Fruit fly (Drosophila melanogaster) whole organism, embryonic: ENCODE measurements around the gene CG8176.
A peak's percentile ranks its signal among the peaks of the same experiment; 100 is the strongest.

Experiments used
- Aef1 ChIP-seq: fragments of 200-800 bp; sonication (Bioruptor generic); IDR thresholded peaks from 3 replicates; pipeline ENCODE4 v1.3.6; 2022; ENCODE audit warnings: missing biosample characterization, missing genetic modification characterization
- Asciz ChIP-seq: fragments of 200-800 bp; sonication (Bioruptor generic); optimal IDR thresholded peaks from 2 replicates; lab custom pipeline; 2017; ENCODE audit warnings: missing biosample characterization, mild to moderate bottlenecking, missing genetic modification characterization, missing genetic modification reagents
- Atf-2 ChIP-seq: fragments of 200-800 bp; sonication (Bioruptor generic); optimal IDR thresholded peaks from 2 replicates; lab custom pipeline; 2016; ENCODE audit warnings: missing biosample characterization, missing genetic modification characterization
- CG10543 ChIP-seq: fragments of 200-800 bp; sonication (Bioruptor generic); optimal IDR thresholded peaks from 3 replicates; lab custom pipeline; 2017; ENCODE audit warnings: missing biosample characterization, mild to moderate bottlenecking, missing genetic modification characterization, moderate library complexity
- CG11456 ChIP-seq: fragments of 200-800 bp; sonication (Bioruptor generic); IDR thresholded peaks from 3 replicates; pipeline ENCODE4 v1.3.6; 2022; ENCODE audit warnings: missing biosample characterization, missing genetic modification characterization
- CG12071 ChIP-seq: fragments of 200-800 bp; sonication (Bioruptor generic); optimal IDR thresholded peaks from 3 replicates; lab custom pipeline; 2018; ENCODE audit warnings: missing biosample characterization, mild to moderate bottlenecking, missing genetic modification characterization
- CG12391 ChIP-seq: fragments of 200-800 bp; sonication (Bioruptor generic); optimal IDR thresholded peaks from 3 replicates; lab custom pipeline; 2018; ENCODE audit warnings: missing biosample characterization, mild to moderate bottlenecking, missing genetic modification characterization, moderate library complexity
- CG12744 ChIP-seq: fragments of 200-800 bp; sonication (Bioruptor generic); optimal IDR thresholded peaks from 2 replicates; lab custom pipeline; 2016; ENCODE audit warnings: missing biosample characterization, missing genetic modification characterization
- CG12942 ChIP-seq: fragments of 200-800 bp; sonication (Bioruptor generic); optimal IDR thresholded peaks from 3 replicates; lab custom pipeline; 2016; ENCODE audit warnings: missing biosample characterization, missing genetic modification characterization
- CG14050 ChIP-seq: fragments of 200-800 bp; sonication (Bioruptor generic); IDR thresholded peaks from 3 replicates; pipeline ENCODE4 v1.3.6; 2022; ENCODE audit warnings: missing biosample characterization, missing genetic modification characterization
- CG15011 ChIP-seq: fragments of 200-800 bp; sonication (Bioruptor generic); optimal IDR thresholded peaks from 3 replicates; lab custom pipeline; 2018; ENCODE audit warnings: missing biosample characterization, mild to moderate bottlenecking, missing genetic modification characterization
- CG15514 ChIP-seq: fragments of 200-800 bp; sonication (Bioruptor generic); optimal IDR thresholded peaks from 3 replicates; lab custom pipeline; 2017; ENCODE audit warnings: missing biosample characterization, missing genetic modification characterization, mild to moderate bottlenecking, moderate library complexity, missing genetic modification reagents
- CG1603 ChIP-seq: fragments of 200-800 bp; sonication (Bioruptor generic); optimal IDR thresholded peaks from 2 replicates; lab custom pipeline; 2019; ENCODE audit warnings: missing biosample characterization, mild to moderate bottlenecking, missing genetic modification characterization, moderate library complexity
- CG17385 ChIP-seq: fragments of 200-800 bp; sonication (Bioruptor generic); optimal IDR thresholded peaks from 3 replicates; lab custom pipeline; 2018; ENCODE audit warnings: missing biosample characterization, mild to moderate bottlenecking, missing genetic modification characterization
- CG1792 ChIP-seq: fragments of 200-800 bp; sonication (Bioruptor generic); optimal IDR thresholded peaks from 2 replicates; lab custom pipeline; 2016; ENCODE audit warnings: missing biosample characterization, missing genetic modification characterization
- CG18599 ChIP-seq: fragments of 200-800 bp; sonication (Bioruptor generic); optimal IDR thresholded peaks from 3 replicates; lab custom pipeline; 2017; ENCODE audit warnings: missing biosample characterization, missing genetic modification characterization, mild to moderate bottlenecking, moderate library complexity, missing genetic modification reagents
- CG18619 ChIP-seq: fragments of 200-800 bp; sonication (Bioruptor generic); optimal IDR thresholded peaks from 3 replicates; lab custom pipeline; 2017; ENCODE audit warnings: missing biosample characterization, mild to moderate bottlenecking, missing genetic modification characterization
- CG2678 ChIP-seq: fragments of 200-800 bp; sonication (Bioruptor generic); optimal IDR thresholded peaks from 3 replicates; lab custom pipeline; 2019; ENCODE audit warnings: missing biosample characterization, mild to moderate bottlenecking, missing genetic modification characterization, moderate library complexity
- CG3163 ChIP-seq: fragments of 200-800 bp; sonication (Bioruptor generic); optimal IDR thresholded peaks from 3 replicates; lab custom pipeline; 2016; ENCODE audit warnings: missing biosample characterization, missing genetic modification characterization
- CG3407 ChIP-seq: fragments of 200-800 bp; sonication (Bioruptor generic); optimal IDR thresholded peaks from 2 replicates; lab custom pipeline; 2018; ENCODE audit warnings: missing biosample characterization, mild to moderate bottlenecking, missing genetic modification characterization
- CG3726 ChIP-seq: fragments of 200-800 bp; sonication (Bioruptor generic); IDR thresholded peaks from 3 replicates; pipeline ENCODE4, ENCODE4 v1.3.6; 2022; ENCODE audit warnings: missing biosample characterization, missing genetic modification characterization
- CG6272 ChIP-seq: fragments of 200-800 bp; sonication (Bioruptor generic); IDR thresholded peaks from 2 replicates; pipeline ENCODE4 v1.3.6; 2022; ENCODE audit warnings: missing biosample characterization, missing genetic modification characterization
- CG6683 ChIP-seq: fragments of 200-800 bp; sonication (Bioruptor generic); optimal IDR thresholded peaks from 2 replicates; lab custom pipeline; 2017; ENCODE audit warnings: missing biosample characterization, mild to moderate bottlenecking, missing genetic modification characterization, missing genetic modification reagents
- CG6854 ChIP-seq: fragments of 200-800 bp; sonication (Bioruptor generic); optimal IDR thresholded peaks from 3 replicates; lab custom pipeline; 2017; ENCODE audit warnings: missing biosample characterization, mild to moderate bottlenecking, missing genetic modification characterization
- CG8765 ChIP-seq: fragments of 200-800 bp; sonication (Bioruptor generic); IDR thresholded peaks from 2 replicates; pipeline ENCODE4 v1.3.6; 2022; ENCODE audit warnings: missing biosample characterization, missing genetic modification characterization
- Deaf1 ChIP-seq: fragments of 200-800 bp; optimal IDR thresholded peaks from 3 replicates; lab custom pipeline; 2019; ENCODE audit warnings: missing biosample characterization, mild to moderate bottlenecking, missing genetic modification characterization, moderate library complexity
- GATAe ChIP-seq: fragments of 200-800 bp; sonication (Bioruptor generic); conservative IDR thresholded peaks from 2 replicates; pipeline ENCODE4 v1.3.6; 2022; ENCODE audit warnings: missing biosample characterization, missing genetic modification characterization
- HLH54F ChIP-seq: fragments of 200-800 bp; sonication (Bioruptor generic); optimal IDR thresholded peaks from 3 replicates; lab custom pipeline; 2016; ENCODE audit warnings: missing biosample characterization, missing genetic modification characterization
- Optix ChIP-seq: fragments of 200-800 bp; sonication (Bioruptor generic); IDR thresholded peaks from 3 replicates; pipeline ENCODE4 v1.3.6; 2022; ENCODE audit warnings: missing biosample characterization, missing genetic modification characterization
- Scr ChIP-seq: fragments of 200-800 bp; sonication (Bioruptor generic); IDR thresholded peaks from 2 replicates; pipeline ENCODE4 v1.3.6; 2022; ENCODE audit warnings: missing biosample characterization, missing genetic modification characterization; ENCODE audit not compliant: partially characterized antibody
- Tbp ChIP-seq: fragments of >200 bp; optimal IDR thresholded peaks from 2 replicates; lab custom pipeline; 2018; ENCODE audit warnings: missing biosample characterization, missing genetic modification characterization
- Trl ChIP-seq, 3 experiments: fragments of >200 bp in 2 of 3; fragments of 200-800 bp in 1 of 3; sonication (Bioruptor generic) in 1 of 3; optimal IDR thresholded peaks; 2 replicates in 1 of 3; 3 replicates in 2 of 3; lab custom pipeline; 2016 to 2017; ENCODE audit warnings: missing biosample characterization in 1 of 3, missing genetic modification characterization in 1 of 3
- Xrp1 ChIP-seq: fragments of 200-800 bp; sonication (Bioruptor generic); IDR thresholded peaks from 2 replicates; pipeline ENCODE4 v1.3.6; 2022; ENCODE audit warnings: missing biosample characterization, missing genetic modification characterization
- YL-1 ChIP-seq: fragments of 200-800 bp; sonication (Bioruptor generic); optimal IDR thresholded peaks from 3 replicates; lab custom pipeline; 2017; ENCODE audit warnings: missing biosample characterization, mild to moderate bottlenecking, missing genetic modification characterization
- bab2 ChIP-seq: fragments of 200-800 bp; sonication (Bioruptor generic); optimal IDR thresholded peaks from 2 replicates; lab custom pipeline; 2016; ENCODE audit warnings: missing biosample characterization, missing genetic modification characterization
- cad ChIP-seq: fragments of >200 bp; optimal IDR thresholded peaks from 2 replicates; lab custom pipeline; 2017; ENCODE audit warnings: missing biosample characterization, missing genetic modification characterization
- cato ChIP-seq: fragments of 200-800 bp; sonication (Bioruptor generic); optimal IDR thresholded peaks from 2 replicates; lab custom pipeline; 2016; ENCODE audit warnings: missing biosample characterization, missing genetic modification characterization, borderline replicate concordance
- dmrt99B ChIP-seq: fragments of 200-800 bp; sonication (Bioruptor generic); optimal IDR thresholded peaks from 2 replicates; lab custom pipeline; 2018; ENCODE audit warnings: missing biosample characterization, mild to moderate bottlenecking, missing genetic modification characterization, moderate library complexity
- gsb-n ChIP-seq: fragments of 200-800 bp; sonication (Bioruptor generic); optimal IDR thresholded peaks from 3 replicates; lab custom pipeline; 2018; ENCODE audit warnings: missing biosample characterization, mild to moderate bottlenecking, missing genetic modification characterization
- h ChIP-seq: fragments of >200 bp; optimal IDR thresholded peaks from 2 replicates; lab custom pipeline; 2017
- kah ChIP-seq: fragments of 200-800 bp; sonication (Bioruptor generic); optimal IDR thresholded peaks from 2 replicates; lab custom pipeline; 2018; ENCODE audit warnings: missing biosample characterization, mild to moderate bottlenecking, missing genetic modification characterization
- klu ChIP-seq: fragments of 200-800 bp; sonication (Bioruptor generic); IDR thresholded peaks from 2 replicates; pipeline ENCODE4 v1.3.6; 2022; ENCODE audit warnings: missing biosample characterization, missing genetic modification characterization
- oc ChIP-seq: fragments of 200-800 bp; sonication (Bioruptor generic); optimal IDR thresholded peaks from 2 replicates; lab custom pipeline; 2018; ENCODE audit warnings: missing biosample characterization, mild to moderate bottlenecking, missing genetic modification characterization, moderate library complexity
- repo ChIP-seq: fragments of 200-800 bp; sonication (Bioruptor generic); optimal IDR thresholded peaks from 2 replicates; lab custom pipeline; 2016; ENCODE audit warnings: missing biosample characterization, missing genetic modification characterization
- rib ChIP-seq: fragments of 200-800 bp; sonication (Bioruptor generic); IDR thresholded peaks from 2 replicates; pipeline ENCODE4 v1.3.6; 2022; ENCODE audit warnings: missing biosample characterization, missing genetic modification characterization
- sima ChIP-seq: fragments of 200-800 bp; sonication (Bioruptor generic); optimal IDR thresholded peaks from 2 replicates; lab custom pipeline; 2016; ENCODE audit warnings: missing biosample characterization, missing genetic modification characterization
- sug ChIP-seq: fragments of 200-800 bp; optimal IDR thresholded peaks from 2 replicates; lab custom pipeline; 2019; ENCODE audit warnings: missing biosample characterization, mild to moderate bottlenecking, missing genetic modification characterization, moderate library complexity
- ttk ChIP-seq: fragments of 200-800 bp; sonication (Bioruptor generic); IDR thresholded peaks from 2 replicates; pipeline ENCODE4 v2.1.2; 2022; ENCODE audit warnings: missing biosample characterization, missing genetic modification characterization
- tup ChIP-seq: fragments of 200-800 bp; sonication (Bioruptor generic); optimal IDR thresholded peaks from 2 replicates; lab custom pipeline; 2016; ENCODE audit warnings: missing biosample characterization, mild to moderate bottlenecking, missing genetic modification characterization, moderate library complexity
- z ChIP-seq: fragments of 200-800 bp; sonication (Bioruptor generic); IDR thresholded peaks from 3 replicates; pipeline ENCODE4 v1.3.6; 2022; ENCODE audit warnings: missing biosample characterization, missing genetic modification characterization

CG8176 gene

DNA sequence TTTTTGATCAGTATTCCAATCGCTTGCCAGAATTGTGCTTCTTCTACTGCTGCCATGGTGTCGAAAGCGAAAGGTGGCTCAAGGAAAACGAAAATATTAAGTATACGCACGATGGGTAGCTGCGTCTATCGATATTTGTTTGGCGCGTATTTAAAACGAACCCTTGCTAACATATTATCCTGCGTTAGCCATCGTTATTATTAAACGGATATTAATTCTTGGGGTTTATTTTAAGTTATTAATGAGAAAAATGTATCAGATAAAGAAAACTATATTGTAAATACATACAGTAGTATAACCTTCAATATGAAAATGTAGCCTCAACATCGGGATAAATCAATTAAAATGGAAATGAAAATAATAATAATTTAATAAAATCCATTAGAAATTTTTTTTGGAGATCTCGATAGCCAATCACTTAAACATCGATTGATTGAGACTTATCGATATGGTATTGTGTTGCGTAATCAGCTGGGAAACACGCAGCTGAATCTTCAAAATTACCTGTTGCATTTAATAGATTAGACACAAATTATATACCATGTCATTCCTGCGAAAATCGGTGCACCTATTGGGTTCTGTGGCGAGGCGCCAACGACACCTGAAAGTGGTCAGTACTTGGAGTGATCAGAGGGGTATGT is 39.6 kb downstream of the CG8176 start, which contains the start of the genes CG9386 and BckdhA (continued):
- TF ChIP-seq CG18599 (GFP tag; lab: Kevin White, UChicago) (no peak), CG10543 (peak; percentile 62), HLH54F (GFP tag; lab: Kevin White, UChicago) (peak; percentile 60), CG3726 (GFP tag; lab: Robert Waterston, UW) (no peak), dmrt99B (no peak), CG12391 (tag; lab: Kevin White, UChicago) (peak; percentile 73), gsb-n (no peak), cato (GFP tag; lab: Kevin White, UChicago) (peak; percentile 17), CG6272 (peak; percentile 37; the same call in 1 of the 2 replicates), CG2678 (tag; lab: Kevin White, UChicago) (peak; percentile 63), CG1792 (GFP tag; lab: Kevin White, UChicago) (no peak), YL-1 (GFP tag; lab: Kevin White, UChicago) (peak; percentile 62), sima (GFP tag; lab: Kevin White, UChicago) (no peak), CG18619 (GFP tag; lab: Kevin White, UChicago) (peak; percentile 32), z (GFP tag; lab: Robert Waterston, UW) (no peak), CG3163 (GFP tag; lab: Kevin White, UChicago) (peak; percentile 14), GATAe (GFP tag; lab: Robert Waterston, UW) (no peak), CG12071 (GFP tag; lab: Kevin White, UChicago) (no peak), CG15011 (no peak), tup (GFP tag; lab: Kevin White, UChicago) (no peak), bab2 (GFP tag; lab: Kevin White, UChicago) (peak; percentile 65), Xrp1 (GFP tag; lab: Robert Waterston, UW) (peak; percentile 40; the same call in 1 of the 2 replicates), oc (no peak), CG8765 (0 out of 2 replicates have a peak, but pooled peaks have one; percentile 14), Asciz (no peak), Aef1 (GFP tag; lab: Robert Waterston, UW) (peak; percentile 13; the same call in 1 of the 3 replicates), CG14050 (GFP tag; lab: Robert Waterston, UW) (no peak), ttk (GFP tag; lab: Robert Waterston, UW) (0 out of 2 replicates have a peak, but pooled peaks have one; percentile 33), Tbp (no peak), sug (tag; lab: Kevin White, UChicago) (peak; percentile 60), cad (GFP tag; lab: Kevin White, UChicago) (no peak), Atf-2 (GFP tag; lab: Kevin White, UChicago) (peak; percentile 13), CG1603 (tag; lab: Kevin White, UChicago) (no peak), CG12942 (peak; percentile 65), CG3407 (GFP tag; lab: Kevin White, UChicago) (peak; percentile 13), CG11456 (GFP tag; lab: Robert Waterston, UW) (peak; percentile 57; the same call in 2 of the 3 replicates), CG15514 (peak; percentile 50), klu (GFP tag; lab: Robert Waterston, UW) (no peak), CG6683 (no peak), CG17385 (peak; percentile 93), Optix (GFP tag; lab: Robert Waterston, UW) (no peak), rib (GFP tag; lab: Robert Waterston, UW) (no peak), Trl (optimal IDR thresholded peaks at IDR 0.05; lab: Kevin White, UChicago) (no peak), Trl (GFP tag; optimal IDR thresholded peaks at IDR 0.05; lab: Kevin White, UChicago) (peak; percentile 52), CG12744 (peak; percentile 30), Deaf1 (tag; lab: Kevin White, UChicago) (no peak), kah (peak; percentile 72), repo (GFP tag; lab: Kevin White, UChicago) (no peak), CG6854 (GFP tag; lab: Kevin White, UChicago) (no peak), Scr (GFP tag; lab: Robert Waterston, UW) (peak; percentile 81), h (no peak)
